Fruit fly (Drosophila melanogaster): Measurements from ENCODE around the gene CG46280.

The CG46280 gene

dm6 chr3R:13078263-13078662 lies 47.8 kb upstream of the CG46280 start (continued):
- TF ChIP-seq gfzf (GFP tag; optimal IDR thresholded peaks at IDR 0.05), result no peak
- TF ChIP-seq sob (GFP tag; IDR thresholded peaks at IDR 0.05), result peak; percentile 39; the same call in 1 of the 2 replicates
- no peak for TF ChIP-seq al (GFP tag; IDR thresholded peaks at IDR 0.05)
- TF ChIP-seq CG17361 (GFP tag; IDR thresholded peaks at IDR 0.05), result peak; percentile 53; the same call in 2 of the 3 replicates
- no peak for TF ChIP-seq CG18599 (GFP tag; optimal IDR thresholded peaks at IDR 0.05)
- TF ChIP-seq Ada2b (GFP tag; IDR thresholded peaks at IDR 0.05), result no peak
- TF ChIP-seq gcm (GFP tag; optimal IDR thresholded peaks at IDR 0.05), result no peak
- TF ChIP-seq CG7357 (GFP tag; IDR thresholded peaks at IDR 0.05), result no peak
- TF ChIP-seq ro (GFP tag; IDR thresholded peaks at IDR 0.05), result no peak
- no peak for TF ChIP-seq CG14965 (GFP tag; optimal IDR thresholded peaks at IDR 0.05; ENCODE audit: borderline replicate concordance)
- peak; percentile 46 for TF ChIP-seq CG2120 (GFP tag; optimal IDR thresholded peaks at IDR 0.05)
- no peak for TF ChIP-seq schlank (tag; optimal IDR thresholded peaks at IDR 0.05)
- no peak for TF ChIP-seq CG17612 (GFP tag; IDR thresholded peaks at IDR 0.05)
- no peak for TF ChIP-seq CG8359 (GFP tag; optimal IDR thresholded peaks at IDR 0.05; ENCODE audit: borderline replicate concordance)
- no peak for TF ChIP-seq Antp (GFP tag; optimal IDR thresholded peaks at IDR 0.05)
- TF ChIP-seq CG10431 (GFP tag; optimal IDR thresholded peaks at IDR 0.05), result no peak
- TF ChIP-seq vvl (GFP tag; IDR thresholded peaks at IDR 0.05), result peak; percentile 73
- no peak for TF ChIP-seq Gsc (GFP tag; IDR thresholded peaks at IDR 0.05)
- no peak for TF ChIP-seq Doc3 (GFP tag; IDR thresholded peaks at IDR 0.05; ENCODE audit: partially characterized antibody)
- no peak for TF ChIP-seq Sry-β (GFP tag; optimal IDR thresholded peaks at IDR 0.05)
- TF ChIP-seq crc (GFP tag; optimal IDR thresholded peaks at IDR 0.05), result no peak
- TF ChIP-seq scrt (GFP tag; optimal IDR thresholded peaks at IDR 0.05), result no peak
- TF ChIP-seq CG1792 (GFP tag; optimal IDR thresholded peaks at IDR 0.05), result no peak
- no peak for TF ChIP-seq CHES-1-like (GFP tag; optimal IDR thresholded peaks at IDR 0.05)
- no peak for TF ChIP-seq sima (GFP tag; optimal IDR thresholded peaks at IDR 0.05)
- TF ChIP-seq CG3281 (GFP tag; optimal IDR thresholded peaks at IDR 0.05), result no peak
- no peak for TF ChIP-seq Jarid2 (GFP tag; optimal IDR thresholded peaks at IDR 0.05)
- peak; percentile 15 for TF ChIP-seq HmgD (GFP tag; optimal IDR thresholded peaks at IDR 0.05)
- TF ChIP-seq Spps (tag; optimal IDR thresholded peaks at IDR 0.05), result no peak
- TF ChIP-seq Nf-YB (GFP tag; optimal IDR thresholded peaks at IDR 0.05), result no peak
- no peak for TF ChIP-seq peb (GFP tag; IDR thresholded peaks at IDR 0.05)
- TF ChIP-seq CG10959 (GFP tag; IDR thresholded peaks at IDR 0.05), result no peak
- TF ChIP-seq rib (GFP tag; IDR thresholded peaks at IDR 0.05), result no peak
- no peak for TF ChIP-seq Ssrp (tag; optimal IDR thresholded peaks at IDR 0.05)
- TF ChIP-seq mld (GFP tag; IDR thresholded peaks at IDR 0.05; ENCODE audit: partially characterized antibody), result no peak
- no peak for TF ChIP-seq CG6654 (GFP tag; optimal IDR thresholded peaks at IDR 0.05)
- TF ChIP-seq Hmx (GFP tag; optimal IDR thresholded peaks at IDR 0.05), result no peak
- no peak for TF ChIP-seq CG2875 (GFP tag; optimal IDR thresholded peaks at IDR 0.05)
- TF ChIP-seq slp2 (GFP tag; optimal IDR thresholded peaks at IDR 0.05), result no peak
- peak; percentile 39 for TF ChIP-seq CG12744 (GFP tag; optimal IDR thresholded peaks at IDR 0.05)
- no peak for TF ChIP-seq tna (GFP tag; IDR thresholded peaks at IDR 0.05; ENCODE audit: partially characterized antibody)
- TF ChIP-seq TFAM (GFP tag; optimal IDR thresholded peaks at IDR 0.05), result no peak
- no peak for TF ChIP-seq nerfin-1 (tag; optimal IDR thresholded peaks at IDR 0.05)
- TF ChIP-seq CG4730 (GFP tag; IDR thresholded peaks at IDR 0.05), result no peak
- TF ChIP-seq zen (tag; optimal IDR thresholded peaks at IDR 0.05), result peak; percentile 8
- no peak; the same call in 2 of the 3 replicates for TF ChIP-seq zfh1 (GFP tag; IDR thresholded peaks at IDR 0.05)
- no peak for TF ChIP-seq ERR (GFP tag; optimal IDR thresholded peaks at IDR 0.05)
- no peak for TF ChIP-seq Taf1 (GFP tag; IDR thresholded peaks at IDR 0.05)
- no peak for TF ChIP-seq twi (tag; optimal IDR thresholded peaks at IDR 0.05)
- no peak for TF ChIP-seq unpg (GFP tag; optimal IDR thresholded peaks at IDR 0.05)
- TF ChIP-seq kah (GFP tag; optimal IDR thresholded peaks at IDR 0.05), result no peak
- peak; percentile 90 for TF ChIP-seq Myb (GFP tag; optimal IDR thresholded peaks at IDR 0.05)

Data from whole organism, embryonic.